Fruit fly (Drosophila melanogaster) whole organism, adult: Measurements from ENCODE around the gene Uck.

Experiments used
- CG11617 ChIP-seq: fragments of 200-800 bp; sonication (Bioruptor generic); optimal IDR thresholded peaks from 2 replicates; lab custom pipeline; 2017; ENCODE audit warnings: mild to moderate bottlenecking, missing biosample characterization, missing genetic modification reagents, missing genetic modification characterization
- CG12768 ChIP-seq: fragments of 200-800 bp; sonication (Bioruptor generic); optimal IDR thresholded peaks from 2 replicates; lab custom pipeline; 2017; ENCODE audit warnings: missing biosample characterization, missing genetic modification characterization, mild to moderate bottlenecking, moderate library complexity, missing genetic modification reagents
- CG14711 ChIP-seq: fragments of 200-800 bp; sonication (Bioruptor generic); optimal IDR thresholded peaks from 2 replicates; lab custom pipeline; 2018; ENCODE audit warnings: missing biosample characterization, mild to moderate bottlenecking, missing genetic modification characterization, moderate library complexity
- CG1620 ChIP-seq: fragments of 200-800 bp; sonication (Bioruptor generic); optimal IDR thresholded peaks from 2 replicates; lab custom pipeline; 2016; ENCODE audit warnings: missing biosample characterization, missing genetic modification characterization
- CG33017 ChIP-seq: fragments of 200-800 bp; sonication (Bioruptor generic); optimal IDR thresholded peaks from 2 replicates; lab custom pipeline; 2018; ENCODE audit warnings: missing biosample characterization, mild to moderate bottlenecking, missing genetic modification characterization, moderate library complexity
- CG5204 ChIP-seq: fragments of 200-800 bp; sonication (Bioruptor generic); optimal IDR thresholded peaks from 2 replicates; lab custom pipeline; 2016; ENCODE audit warnings: missing biosample characterization, missing genetic modification characterization
- CG7045 ChIP-seq: fragments of 200-800 bp; sonication (Bioruptor generic); optimal IDR thresholded peaks from 2 replicates; lab custom pipeline; 2017; ENCODE audit warnings: missing biosample characterization, mild to moderate bottlenecking, missing genetic modification characterization
- CG7101 ChIP-seq: fragments of 200-800 bp; sonication (Bioruptor generic); optimal IDR thresholded peaks from 2 replicates; lab custom pipeline; 2018; ENCODE audit warnings: missing biosample characterization, mild to moderate bottlenecking, missing genetic modification characterization, moderate library complexity
- Clk ChIP-seq: fragments of 200-800 bp; sonication (Bioruptor generic); optimal IDR thresholded peaks from 2 replicates; lab custom pipeline; 2017; ENCODE audit warnings: missing biosample characterization, missing genetic modification characterization
- Crg-1 ChIP-seq: fragments of 200-800 bp; sonication (Bioruptor generic); optimal IDR thresholded peaks from 2 replicates; lab custom pipeline; 2016; ENCODE audit warnings: missing biosample characterization, missing genetic modification characterization
- Hr96 ChIP-seq: fragments of 200-800 bp; sonication (Bioruptor generic); optimal IDR thresholded peaks from 2 replicates; lab custom pipeline; 2016; ENCODE audit warnings: missing biosample characterization, missing genetic modification characterization
- Mnt ChIP-seq: fragments of 200-800 bp; sonication (Bioruptor generic); optimal IDR thresholded peaks from 2 replicates; lab custom pipeline; 2016; ENCODE audit warnings: missing biosample characterization, mild to moderate bottlenecking, missing genetic modification characterization
- bab1 ChIP-seq: fragments of 200-800 bp; sonication (Bioruptor generic); optimal IDR thresholded peaks from 3 replicates; lab custom pipeline; 2019; ENCODE audit warnings: missing biosample characterization, mild to moderate bottlenecking, missing genetic modification characterization, moderate library complexity
- cic ChIP-seq: fragments of 200-800 bp; sonication (Bioruptor generic); optimal IDR thresholded peaks from 2 replicates; lab custom pipeline; 2017; ENCODE audit warnings: missing biosample characterization, mild to moderate bottlenecking, missing genetic modification characterization, moderate library complexity
- cnc ChIP-seq, 2 experiments: fragments of >200 bp; optimal IDR thresholded peaks; 2 replicates each; lab custom pipeline; 2017
- kay ChIP-seq: fragments of 200-800 bp; sonication (Bioruptor generic); peaks from one replicate; lab custom pipeline; 2016; ENCODE audit warnings: missing biosample characterization, missing genetic modification characterization, borderline replicate concordance
- ovo ChIP-seq: fragments of 200-800 bp; sonication (Bioruptor generic); optimal IDR thresholded peaks from 2 replicates; lab custom pipeline; 2016; ENCODE audit warnings: missing biosample characterization, missing genetic modification characterization
- pad ChIP-seq: fragments of 200-800 bp; sonication (Bioruptor generic); optimal IDR thresholded peaks from 3 replicates; lab custom pipeline; 2017; ENCODE audit warnings: missing biosample characterization, missing genetic modification characterization, mild to moderate bottlenecking, moderate library complexity, missing genetic modification reagents
- tj ChIP-seq: fragments of 200-800 bp; sonication (Bioruptor generic); optimal IDR thresholded peaks from 3 replicates; lab custom pipeline; 2017; ENCODE audit warnings: missing biosample characterization, mild to moderate bottlenecking, missing genetic modification characterization, moderate library complexity
- toe ChIP-seq: fragments of 200-800 bp; sonication (Bioruptor generic); optimal IDR thresholded peaks from 2 replicates; lab custom pipeline; 2016; ENCODE audit warnings: missing biosample characterization, missing genetic modification characterization

Uck gene

dm6 chr3R:24289768-24290349, at the start of gene Uck, which contains the start of gene CG34290:
Uck (plus strand) TSS chr3R:24290172.
CG34290 (minus strand) TSS chr3R:24289818.
- peak; percentile 69 for TF ChIP-seq CG7045 (GFP tag; lab: Kevin White, UChicago)
- peak; percentile 12 for TF ChIP-seq Clk (GFP tag; lab: Kevin White, UChicago)
- peak; percentile 61 for TF ChIP-seq pad (GFP tag; lab: Kevin White, UChicago)
- TF ChIP-seq Crg-1 (GFP tag; lab: Kevin White, UChicago): peak; percentile 72
- no peak for TF ChIP-seq kay (GFP tag; lab: Kevin White, UChicago)
- TF ChIP-seq CG11617 (GFP tag; lab: Kevin White, UChicago): peak; percentile 70
- TF ChIP-seq CG5204 (GFP tag; lab: Kevin White, UChicago): no peak
- TF ChIP-seq CG14711: peak; percentile 70
- TF ChIP-seq toe: no peak
- TF ChIP-seq cnc (optimal IDR thresholded peaks at IDR 0.05; lab: Kevin White, UChicago): no peak
- peak; percentile 47 for TF ChIP-seq Mnt (GFP tag; lab: Kevin White, UChicago)
- TF ChIP-seq tj (GFP tag; lab: Kevin White, UChicago): peak; percentile 10
- TF ChIP-seq Hr96 (GFP tag; lab: Kevin White, UChicago): peak; percentile 52
- TF ChIP-seq cic (GFP tag; lab: Kevin White, UChicago): peak; percentile 37
- TF ChIP-seq CG7101 (tag; lab: Kevin White, UChicago): peak; percentile 69
- TF ChIP-seq CG33017 (tag; lab: Kevin White, UChicago): peak; percentile 43
- peak; percentile 50 for TF ChIP-seq CG1620
- TF ChIP-seq CG12768 (GFP tag; lab: Kevin White, UChicago): peak; percentile 76
- TF ChIP-seq ovo (GFP tag; lab: Kevin White, UChicago): peak; percentile 57
- TF ChIP-seq bab1 (GFP tag; lab: Kevin White, UChicago): peak; percentile 87

dm6 chr3R:24252494-24252893, 37.5 kb upstream of the Uck start, which contains the start of gene beta-PheRS:
beta-PheRS (minus strand) TSS chr3R:24252679.
- TF ChIP-seq toe (no peak), Crg-1 (GFP tag; lab: Kevin White, UChicago) (peak; percentile 50), cnc (optimal IDR thresholded peaks at IDR 0.05; lab: Kevin White, UChicago) (no peak), pad (GFP tag; lab: Kevin White, UChicago) (peak; percentile 57), Hr96 (GFP tag; lab: Kevin White, UChicago) (no peak), CG11617 (GFP tag; lab: Kevin White, UChicago) (peak; percentile 40), CG12768 (GFP tag; lab: Kevin White, UChicago) (peak; percentile 27), CG7045 (GFP tag; lab: Kevin White, UChicago) (no peak), Mnt (GFP tag; lab: Kevin White, UChicago) (peak; percentile 82), ovo (GFP tag; lab: Kevin White, UChicago) (peak; percentile 33), bab1 (GFP tag; lab: Kevin White, UChicago) (peak; percentile 73), CG33017 (tag; lab: Kevin White, UChicago) (no peak), CG14711 (peak; percentile 76), tj (GFP tag; lab: Kevin White, UChicago) (peak; percentile 35), kay (GFP tag; lab: Kevin White, UChicago) (no peak), Clk (GFP tag; lab: Kevin White, UChicago) (peak; percentile 36), cic (GFP tag; lab: Kevin White, UChicago) (peak; percentile 40), CG5204 (GFP tag; lab: Kevin White, UChicago) (no peak), CG1620 (peak; percentile 76), CG7101 (tag; lab: Kevin White, UChicago) (peak; percentile 61)

DNA sequence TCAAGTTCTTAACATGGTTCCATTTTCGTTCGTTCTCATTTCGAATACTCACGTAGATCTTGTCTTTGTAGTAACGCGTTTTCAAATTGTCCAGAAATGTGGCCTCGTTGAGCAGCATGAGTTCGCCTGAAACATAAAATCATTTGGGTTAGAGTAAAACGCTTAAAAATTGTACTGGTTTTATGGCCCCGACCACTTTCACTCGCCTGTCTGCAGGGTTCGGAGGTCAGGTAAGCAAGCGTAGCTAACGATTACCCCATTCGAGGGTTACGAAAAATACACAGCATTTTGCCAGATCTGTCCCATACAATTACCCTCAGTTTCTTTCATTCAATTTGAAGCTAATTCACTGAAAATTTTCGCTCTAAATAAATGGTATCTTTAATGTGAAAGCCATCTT, 31.6 kb upstream of the Uck start:
- no peak for TF ChIP-seq CG7045 (GFP tag; lab: Kevin White, UChicago)
- no peak for TF ChIP-seq Mnt (GFP tag; lab: Kevin White, UChicago)
- TF ChIP-seq CG14711: no peak
- TF ChIP-seq ovo (GFP tag; lab: Kevin White, UChicago): no peak
- no peak for TF ChIP-seq CG12768 (GFP tag; lab: Kevin White, UChicago)
- no peak for TF ChIP-seq bab1 (GFP tag; lab: Kevin White, UChicago)
- no peak for TF ChIP-seq toe

DNA sequence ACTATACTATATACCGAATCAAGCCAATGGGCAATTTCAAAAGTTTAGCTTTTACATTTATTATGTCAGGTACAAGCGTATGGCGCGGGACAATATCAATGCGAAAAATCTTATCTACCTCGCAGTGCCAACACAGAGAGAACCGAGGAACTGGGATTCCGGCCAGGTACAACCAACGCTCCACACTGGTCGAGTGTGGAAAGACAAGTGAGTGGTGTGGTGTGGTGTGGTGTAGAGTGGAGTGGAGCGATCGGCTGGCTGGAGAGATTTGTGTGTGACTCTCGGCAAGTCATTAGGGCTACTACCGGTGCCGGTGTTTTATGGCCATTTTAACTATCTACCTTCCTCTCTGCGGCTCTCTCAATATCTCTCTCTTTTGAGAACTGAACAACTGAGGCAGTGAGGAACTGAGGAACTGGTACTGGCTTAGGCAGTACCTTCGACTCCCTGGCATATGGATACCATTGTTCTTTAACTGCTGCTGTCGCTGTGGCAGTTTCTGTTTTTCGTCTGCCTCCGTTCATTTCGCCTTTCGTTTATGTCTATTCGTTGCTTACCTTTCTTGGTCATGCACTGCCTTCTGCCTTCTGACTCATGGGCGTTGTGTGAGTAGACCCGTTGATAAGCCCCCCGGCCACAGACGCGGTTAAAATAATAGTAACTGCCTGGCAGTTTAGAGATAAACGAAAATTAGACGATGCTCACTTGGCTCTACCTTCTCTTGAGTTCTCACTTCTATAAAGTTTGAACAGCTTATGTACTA, 30.5 kb upstream of the Uck start:
- TF ChIP-seq ovo (GFP tag; lab: Kevin White, UChicago): peak; percentile 53
- TF ChIP-seq CG7045 (GFP tag; lab: Kevin White, UChicago): peak; percentile 94
- peak; percentile 94 for TF ChIP-seq bab1 (GFP tag; lab: Kevin White, UChicago)
- TF ChIP-seq CG12768 (GFP tag; lab: Kevin White, UChicago): peak; percentile 95
- peak; percentile 80 for TF ChIP-seq Crg-1 (GFP tag; lab: Kevin White, UChicago)
- TF ChIP-seq toe: peak; percentile 83
- peak; percentile 91 for TF ChIP-seq Hr96 (GFP tag; lab: Kevin White, UChicago)
- TF ChIP-seq kay (GFP tag; lab: Kevin White, UChicago): peak; percentile 84
- peak; percentile 62 for TF ChIP-seq CG1620
- TF ChIP-seq tj (GFP tag; lab: Kevin White, UChicago): peak; percentile 74
- peak; percentile 94 for TF ChIP-seq Clk (GFP tag; lab: Kevin White, UChicago)
- TF ChIP-seq CG33017 (tag; lab: Kevin White, UChicago): peak; percentile 97
- peak; percentile 55 for TF ChIP-seq cic (GFP tag; lab: Kevin White, UChicago)
- no peak for TF ChIP-seq pad (GFP tag; lab: Kevin White, UChicago)
- no peak for TF ChIP-seq cnc (optimal IDR thresholded peaks at IDR 0.05; lab: Kevin White, UChicago)
- peak; percentile 97 for TF ChIP-seq CG7101 (tag; lab: Kevin White, UChicago)
- TF ChIP-seq CG11617 (GFP tag; lab: Kevin White, UChicago): peak; percentile 89
- peak; percentile 93 for TF ChIP-seq CG14711
- TF ChIP-seq CG5204 (GFP tag; lab: Kevin White, UChicago): peak; percentile 91
- TF ChIP-seq Mnt (GFP tag; lab: Kevin White, UChicago): peak; percentile 69
